Fruit fly (Drosophila melanogaster): ENCODE measurements around the gene CG5916.
"Not testable (repeated sequence)": the region's sequence is repeated elsewhere in the genome, so short reads cannot be mapped to it uniquely, and the experiment has no call there.

CG5916 gene

dm6 chr3R:16176526-16176925 is 29.7 kb downstream of the CG5916 start:
- no peak for TF ChIP-seq Myc (optimal IDR thresholded peaks at IDR 0.05)
- no peak for TF ChIP-seq h (optimal IDR thresholded peaks at IDR 0.05)
- no peak for TF ChIP-seq Sin3A (optimal IDR thresholded peaks at IDR 0.05)
- no peak for TF ChIP-seq psq (optimal IDR thresholded peaks at IDR 0.05)
- TF ChIP-seq insv (optimal IDR thresholded peaks at IDR 0.05), result no peak
- no peak for TF ChIP-seq ttk (optimal IDR thresholded peaks at IDR 0.05)

DNA sequence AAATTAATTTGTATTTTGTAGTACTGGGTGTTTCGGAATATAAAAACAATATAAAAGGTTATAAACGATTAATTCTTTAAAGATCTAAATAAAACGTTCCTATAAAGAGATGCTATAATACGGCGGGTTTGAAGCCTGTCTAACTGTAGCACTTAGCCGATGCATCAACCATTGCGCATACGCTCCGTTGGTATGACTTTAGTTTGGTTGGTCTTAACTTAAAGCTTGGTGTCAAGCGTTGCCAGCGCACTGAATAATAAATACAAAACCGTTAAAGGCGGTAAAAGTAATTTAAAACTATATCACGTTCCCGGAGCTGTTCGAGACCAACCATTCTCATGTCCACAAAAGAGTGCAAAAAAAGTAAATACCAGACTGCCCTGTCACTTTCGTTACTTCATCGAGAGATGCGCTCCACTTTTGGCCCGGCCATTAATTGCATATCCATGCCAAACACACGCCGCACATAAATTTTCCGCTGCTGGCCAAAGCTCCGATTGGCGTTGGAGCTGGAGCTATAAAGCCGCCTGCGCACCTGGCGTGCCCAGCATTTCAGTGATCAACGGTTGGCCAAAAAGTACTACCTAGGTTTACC is 33.7 kb downstream of the CG5916 start, which contains the start of gene CG8927:
Gene CG8927, plus strand, starts transcription at position 545 of the 595 bp plus-strand sequence.
- no peak for TF ChIP-seq Myc (optimal IDR thresholded peaks at IDR 0.05)
- TF ChIP-seq ttk (optimal IDR thresholded peaks at IDR 0.05), result no peak
- no peak for TF ChIP-seq psq (optimal IDR thresholded peaks at IDR 0.05)
- TF ChIP-seq Sin3A (optimal IDR thresholded peaks at IDR 0.05), result no peak
- no peak for TF ChIP-seq insv (optimal IDR thresholded peaks at IDR 0.05)
- no peak for TF ChIP-seq h (optimal IDR thresholded peaks at IDR 0.05)

- no peak for TF ChIP-seq Sin3A (optimal IDR thresholded peaks at IDR 0.05)
Observed at dm6 chr3R:16182269-16182875, 35.5 kb downstream of the CG5916 start.

- TF ChIP-seq Sin3A (optimal IDR thresholded peaks at IDR 0.05) (no peak), Myc (optimal IDR thresholded peaks at IDR 0.05) (no peak), psq (optimal IDR thresholded peaks at IDR 0.05) (no peak)
Observed at dm6 chr3R:16186791-16187681, 40.2 kb downstream of the CG5916 start, which contains the start of gene sra. sra (plus strand) TSS chr3R:16186999.

DNA sequence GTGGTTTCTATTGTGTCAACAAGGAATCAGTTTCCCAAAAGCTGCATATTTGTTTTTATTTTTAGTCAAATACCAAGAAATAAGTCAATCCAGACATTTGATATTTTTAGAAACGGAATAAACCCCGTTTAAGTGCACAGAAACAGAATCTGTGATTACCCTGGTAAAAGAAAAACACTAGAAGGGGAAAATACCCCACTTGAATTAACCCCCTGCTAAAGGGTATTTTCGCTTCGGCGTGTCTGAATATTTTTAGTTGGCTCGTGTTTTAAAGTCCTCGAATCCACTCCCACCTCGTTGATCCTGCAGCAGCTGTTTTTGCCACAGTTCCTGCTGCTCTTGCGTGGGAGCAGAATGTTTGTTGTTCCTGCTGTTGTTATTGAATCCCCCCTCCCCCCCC is 40.9 kb downstream of the CG5916 start:
- no peak for TF ChIP-seq Sin3A (optimal IDR thresholded peaks at IDR 0.05)
- no peak for TF ChIP-seq Myc (optimal IDR thresholded peaks at IDR 0.05)
- no peak for TF ChIP-seq ttk (optimal IDR thresholded peaks at IDR 0.05)
- no peak for TF ChIP-seq h (optimal IDR thresholded peaks at IDR 0.05)
- TF ChIP-seq insv (optimal IDR thresholded peaks at IDR 0.05), result no peak
- no peak for TF ChIP-seq psq (optimal IDR thresholded peaks at IDR 0.05)

DNA sequence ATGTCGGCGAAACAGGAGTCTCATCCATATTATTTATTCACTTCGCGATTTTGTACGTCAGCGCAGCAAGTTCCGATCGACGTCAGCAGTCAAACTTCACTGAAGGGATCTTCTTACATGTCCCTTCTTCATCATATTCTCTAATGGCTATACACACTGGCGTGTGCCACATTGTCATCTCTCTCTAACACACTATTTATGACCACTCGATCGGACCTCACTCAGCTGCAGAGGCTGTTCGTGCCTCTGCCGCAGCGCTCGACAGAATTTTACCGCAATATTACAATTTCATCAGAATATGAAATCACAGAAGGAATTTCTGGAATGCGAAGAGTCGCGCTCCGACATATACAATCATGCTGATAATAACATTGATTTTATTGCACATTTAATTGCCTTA is 42.6 kb downstream of the CG5916 start, which contains the start of gene Bin1:
Gene Bin1, minus strand, starts transcription at position 101 of the 400 bp plus-strand sequence.
- TF ChIP-seq insv, Sin3A, h (optimal IDR thresholded peaks at IDR 0.05): not testable (repeated sequence)

DNA sequence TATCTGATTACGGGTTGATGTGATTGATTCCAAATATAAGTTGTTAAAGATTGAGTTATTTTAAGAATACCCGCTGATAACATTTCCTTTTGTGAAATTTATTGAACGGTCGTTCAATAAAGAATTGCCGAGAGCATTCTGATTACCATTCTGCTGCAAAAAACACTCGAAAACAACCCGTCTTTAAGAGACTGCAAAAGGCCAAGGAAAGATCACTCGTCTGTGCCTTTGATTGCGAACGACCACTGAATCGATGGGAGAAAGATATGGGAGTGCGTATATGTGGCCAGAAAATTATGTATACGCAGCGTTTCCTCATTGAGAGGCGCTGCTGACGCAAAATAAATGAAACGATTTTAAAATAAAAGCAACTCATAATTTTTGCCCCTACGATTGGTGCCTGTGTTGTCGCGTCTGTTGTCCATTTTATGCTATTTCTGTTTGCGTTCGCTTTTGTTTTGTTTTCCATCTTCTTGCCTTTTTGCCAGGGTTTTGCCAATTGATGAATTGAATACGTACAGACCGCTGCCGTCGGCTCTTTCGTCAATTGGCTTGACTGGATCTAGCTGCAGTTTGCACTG is 43.4 kb downstream of the CG5916 start:
- TF ChIP-seq ttk (optimal IDR thresholded peaks at IDR 0.05) (no peak), insv (optimal IDR thresholded peaks at IDR 0.05) (no peak), Sin3A (optimal IDR thresholded peaks at IDR 0.05) (no peak), Myc (optimal IDR thresholded peaks at IDR 0.05) (no peak), psq (optimal IDR thresholded peaks at IDR 0.05) (no peak), h (optimal IDR thresholded peaks at IDR 0.05) (no peak)

dm6 chr3R:16190782-16191181 is 44.0 kb downstream of the CG5916 start:
- TF ChIP-seq psq (optimal IDR thresholded peaks at IDR 0.05) (no peak), h (optimal IDR thresholded peaks at IDR 0.05) (no peak), Myc (optimal IDR thresholded peaks at IDR 0.05) (no peak), Sin3A (optimal IDR thresholded peaks at IDR 0.05) (no peak), insv (optimal IDR thresholded peaks at IDR 0.05) (no peak), ttk (optimal IDR thresholded peaks at IDR 0.05) (no peak)

Measured in Kc167 (cell line).